Worm (Caenorhabditis elegans): ENCODE results near the gene actl-1.

Gene actl-1

DNA sequence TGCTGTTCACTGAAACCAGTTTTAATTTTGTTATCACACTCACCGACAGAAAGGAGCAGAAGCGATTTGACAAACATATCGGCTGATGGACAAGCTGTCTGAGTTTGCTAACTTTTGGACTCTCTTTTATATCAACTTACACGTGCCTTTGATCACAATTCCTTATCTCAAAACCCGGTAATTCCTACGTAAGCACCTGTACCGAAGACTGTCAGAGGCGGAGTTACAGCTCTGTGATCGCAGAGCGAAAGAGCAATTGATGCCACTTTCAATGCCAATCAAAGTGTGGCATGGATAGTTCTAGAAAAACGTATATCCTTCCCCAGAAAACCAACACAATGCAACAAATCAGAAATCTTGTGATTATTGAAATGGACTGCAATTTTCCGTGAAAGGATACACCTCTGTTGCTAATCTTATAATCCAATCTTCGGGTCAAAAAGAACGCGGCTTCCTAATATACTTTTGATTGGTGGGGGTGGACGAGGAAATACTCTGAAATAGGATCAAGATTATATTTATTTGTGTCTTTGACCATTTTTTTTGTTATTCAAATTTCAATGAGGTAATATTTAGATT is 37.2 kb upstream of the actl-1 start, which contains the start of gene ilys-5:
Gene ilys-5 (minus strand): TSS at position 140 of the 579 bp plus-strand sequence.
- TF ChIP-seq tbx-7 (tag; optimal IDR thresholded peaks at IDR 0.05) (no peak), ceh-19 (GFP tag; optimal IDR thresholded peaks at IDR 0.05) (no peak), sox-4 (tag; optimal IDR thresholded peaks at IDR 0.05) (no peak), ama-1 (optimal IDR thresholded peaks at IDR 0.05) (no peak), lim-6 (tag; optimal IDR thresholded peaks at IDR 0.05) (no peak), mec-3 (tag; optimal IDR thresholded peaks at IDR 0.05; ENCODE audit: borderline replicate concordance) (no peak), pax-1 (tag; optimal IDR thresholded peaks at IDR 0.05) (no peak), ceh-9 (tag; optimal IDR thresholded peaks at IDR 0.05) (no peak), unc-3 (GFP tag; conservative IDR thresholded peaks at IDR 0.05) (no peak), unc-3 (tag; optimal IDR thresholded peaks at IDR 0.05) (no peak), K09A11.1 (tag; optimal IDR thresholded peaks at IDR 0.05; ENCODE audit: insufficient read depth) (no peak), pros-1 (tag; optimal IDR thresholded peaks at IDR 0.05) (no peak), eyg-1 (tag; optimal IDR thresholded peaks at IDR 0.05) (no peak), pqm-1 (tag; optimal IDR thresholded peaks at IDR 0.05) (no peak), fkh-10 (GFP tag; optimal IDR thresholded peaks at IDR 0.05) (no peak), npax-4 (tag; optimal IDR thresholded peaks at IDR 0.05) (no peak), ceh-31 (tag; optimal IDR thresholded peaks at IDR 0.05) (no peak), sox-2 (GFP tag; IDR thresholded peaks at IDR 0.05) (no peak)

DNA sequence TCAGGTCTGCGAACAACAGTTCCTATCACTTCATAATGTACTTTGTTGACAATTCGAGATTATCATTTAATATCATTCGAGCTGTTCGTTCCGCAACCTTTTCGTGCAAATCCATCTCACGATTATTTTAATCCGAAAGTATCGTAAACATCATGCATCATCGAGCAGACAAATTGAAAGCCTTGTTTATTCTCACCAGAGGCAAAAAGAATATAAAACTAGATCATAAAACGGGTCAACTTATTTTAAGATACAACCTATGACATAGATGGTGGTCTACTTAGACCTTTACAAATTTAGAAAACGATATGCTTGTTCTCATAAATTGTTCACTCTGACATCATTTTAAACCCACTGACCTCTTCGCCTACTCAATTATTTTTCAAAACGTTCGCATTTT is 33.4 kb upstream of the actl-1 start:
- TF ChIP-seq ahr-1 (tag; optimal IDR thresholded peaks at IDR 0.05) (no peak), ceh-31 (tag; optimal IDR thresholded peaks at IDR 0.05) (no peak), fax-1 (tag; optimal IDR thresholded peaks at IDR 0.05) (no peak), ceh-30 (tag; optimal IDR thresholded peaks at IDR 0.05) (no peak), odd-2 (tag; optimal IDR thresholded peaks at IDR 0.05) (no peak), ceh-22 (tag; optimal IDR thresholded peaks at IDR 0.05) (no peak), ceh-9 (tag; optimal IDR thresholded peaks at IDR 0.05) (no peak), nfya-1 (tag; optimal IDR thresholded peaks at IDR 0.05) (no peak), ceh-19 (GFP tag; optimal IDR thresholded peaks at IDR 0.05) (no peak), mec-3 (tag; optimal IDR thresholded peaks at IDR 0.05; ENCODE audit: borderline replicate concordance) (no peak), ceh-48 (tag; optimal IDR thresholded peaks at IDR 0.05) (no peak), hlh-13 (GFP tag; optimal IDR thresholded peaks at IDR 0.05) (no peak), elt-4 (tag; optimal IDR thresholded peaks at IDR 0.05) (no peak), unc-55 (GFP tag; optimal IDR thresholded peaks at IDR 0.05) (no peak), che-1 (tag; optimal IDR thresholded peaks at IDR 0.05) (no peak), unc-86 (tag; optimal IDR thresholded peaks at IDR 0.05) (no peak), rnt-1 (tag; optimal IDR thresholded peaks at IDR 0.05) (no peak), ama-1 (optimal IDR thresholded peaks at IDR 0.05) (no peak), ceh-24 (tag; optimal IDR thresholded peaks at IDR 0.05) (no peak), K09A11.1 (tag; optimal IDR thresholded peaks at IDR 0.05; ENCODE audit: insufficient read depth) (no peak)

DNA sequence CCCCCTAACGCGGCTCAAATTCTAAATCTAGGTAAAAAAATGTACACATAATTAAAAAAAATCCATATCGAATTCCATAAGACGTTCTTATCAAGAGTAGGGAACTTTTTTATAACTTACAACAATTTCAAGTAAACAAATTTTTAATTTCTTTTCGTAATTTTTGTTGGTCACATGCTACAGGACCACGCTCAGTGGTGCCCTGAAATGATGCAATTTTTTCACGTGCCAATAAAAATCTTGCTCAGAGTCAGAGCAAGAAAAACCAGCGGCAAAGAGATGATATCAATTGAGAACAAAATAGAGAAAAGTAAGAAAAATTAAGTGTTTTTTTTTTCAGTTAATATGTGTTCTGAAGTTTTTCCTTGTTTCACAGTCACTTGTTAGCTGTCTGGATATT is 32.3 kb upstream of the actl-1 start:
- TF ChIP-seq dve-1 (tag; optimal IDR thresholded peaks at IDR 0.05) (no peak), ceh-22 (tag; optimal IDR thresholded peaks at IDR 0.05) (no peak), hlh-15 (tag; optimal IDR thresholded peaks at IDR 0.05) (no peak), unc-42 (tag; optimal IDR thresholded peaks at IDR 0.05) (no peak), elt-4 (tag; optimal IDR thresholded peaks at IDR 0.05) (no peak), pros-1 (tag; optimal IDR thresholded peaks at IDR 0.05) (no peak), hlh-8 (tag; optimal IDR thresholded peaks at IDR 0.05) (no peak), pha-4 (tag; optimal IDR thresholded peaks at IDR 0.05) (no peak), sox-2 (GFP tag; IDR thresholded peaks at IDR 0.05) (no peak), mec-3 (tag; optimal IDR thresholded peaks at IDR 0.05; ENCODE audit: borderline replicate concordance) (no peak), nhr-11 (tag; optimal IDR thresholded peaks at IDR 0.05) (no peak)

DNA sequence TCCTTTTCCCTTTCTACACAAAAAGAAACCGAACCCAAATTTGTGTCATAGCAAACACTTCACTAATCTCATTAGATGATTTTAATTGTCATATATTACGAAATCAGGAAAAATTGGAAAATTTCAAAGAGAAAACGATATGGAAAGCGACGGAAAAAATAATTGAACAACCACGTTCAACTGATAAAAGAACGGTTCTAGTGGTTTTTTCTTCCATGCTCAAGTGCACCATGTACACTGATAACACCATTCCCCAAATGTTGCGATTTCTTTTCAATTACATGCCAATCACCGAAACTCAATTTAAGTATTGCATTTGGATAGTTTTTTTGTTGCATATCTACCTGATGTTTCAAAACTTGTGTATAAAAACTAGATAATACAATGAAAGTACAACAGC is 31.0 kb upstream of the actl-1 start:
- TF ChIP-seq ceh-30 (tag; optimal IDR thresholded peaks at IDR 0.05): no peak

All from whole organism, late embryonic.